Worm (Caenorhabditis elegans) whole organism, late embryonic: Measurements from ENCODE around the gene C27F2.9.

Source experiments
- C38D4.7 ChIP-seq: fragments of 200-800 bp; sonication (Bioruptor generic); optimal IDR thresholded peaks from 2 replicates; lab custom pipeline; 2018; ENCODE audit warnings: mild to moderate bottlenecking, missing genetic modification characterization, moderate library complexity, missing compliant biosample characterization
- K02D7.2 ChIP-seq: sonication (generic microtip); optimal IDR thresholded peaks from 2 replicates; lab custom pipeline; 2017; ENCODE audit warnings: mild to moderate bottlenecking, missing genetic modification characterization, missing compliant biosample characterization
- T23F11.4 ChIP-seq: fragments of 200-800 bp; sonication (Bioruptor generic); optimal IDR thresholded peaks from 2 replicates; lab custom pipeline; 2018; ENCODE audit warnings: mild to moderate bottlenecking, missing genetic modification characterization, missing compliant biosample characterization
- Y22D7AL.16 ChIP-seq: sonication (generic microtip); optimal IDR thresholded peaks from 2 replicates; lab custom pipeline; 2016; ENCODE audit warnings: missing genetic modification characterization, missing compliant biosample characterization
- ahr-1 ChIP-seq: sonication (generic microtip); optimal IDR thresholded peaks from 2 replicates; lab custom pipeline; 2016; ENCODE audit warnings: missing genetic modification characterization, missing compliant biosample characterization
- ceh-14 ChIP-seq: sonication (generic microtip); optimal IDR thresholded peaks from 2 replicates; lab custom pipeline; 2016; ENCODE audit warnings: missing genotype, missing genetic modification characterization, missing compliant biosample characterization
- ceh-18 ChIP-seq: sonication (generic microtip); optimal IDR thresholded peaks from 2 replicates; lab custom pipeline; 2016; ENCODE audit warnings: missing genetic modification characterization, missing compliant biosample characterization
- ceh-2 ChIP-seq: sonication (generic microtip); optimal IDR thresholded peaks from 2 replicates; lab custom pipeline; 2016; ENCODE audit warnings: missing genotype, missing genetic modification characterization, missing compliant biosample characterization
- ceh-24 ChIP-seq: sonication (generic microtip); optimal IDR thresholded peaks from 2 replicates; lab custom pipeline; 2016; ENCODE audit warnings: mild to moderate bottlenecking, missing genetic modification characterization, missing compliant biosample characterization
- ceh-31 ChIP-seq: sonication (generic microtip); optimal IDR thresholded peaks from 2 replicates; lab custom pipeline; 2016; ENCODE audit warnings: missing genetic modification characterization, missing compliant biosample characterization
- ceh-48 ChIP-seq: sonication (generic microtip); optimal IDR thresholded peaks from 2 replicates; lab custom pipeline; 2016; ENCODE audit warnings: missing genetic modification characterization, inconsistent platforms, missing compliant biosample characterization
- ceh-6 ChIP-seq: fragments of 200-800 bp; sonication (Bioruptor generic); optimal IDR thresholded peaks from 2 replicates; lab custom pipeline; 2018; ENCODE audit warnings: mild to moderate bottlenecking, missing genetic modification characterization, missing compliant biosample characterization
- elt-2 ChIP-seq: sonication (generic microtip); optimal IDR thresholded peaks from 2 replicates; lab custom pipeline; 2016; ENCODE audit warnings: missing genetic modification reagents, missing genetic modification characterization, missing compliant biosample characterization
- elt-4 ChIP-seq: sonication (generic microtip); optimal IDR thresholded peaks from 2 replicates; lab custom pipeline; 2016; ENCODE audit warnings: missing genetic modification characterization, missing compliant biosample characterization
- ets-4 ChIP-seq: sonication (generic microtip); optimal IDR thresholded peaks from 2 replicates; lab custom pipeline; 2016; ENCODE audit warnings: missing genetic modification characterization, missing compliant biosample characterization
- fax-1 ChIP-seq: sonication (generic microtip); optimal IDR thresholded peaks from 2 replicates; lab custom pipeline; 2016; ENCODE audit warnings: missing genotype, missing genetic modification characterization, missing compliant biosample characterization
- fkh-10 ChIP-seq: fragments of 150-350 bp; optimal IDR thresholded peaks from 2 replicates; lab custom pipeline; 2014; ENCODE audit warnings: missing biosample characterization, missing genetic modification reagents, missing genetic modification characterization
- gmeb-2 ChIP-seq: sonication (generic microtip); optimal IDR thresholded peaks from 2 replicates; lab custom pipeline; 2016; ENCODE audit warnings: missing genetic modification characterization, inconsistent platforms, missing compliant biosample characterization
- hlh-6 ChIP-seq: sonication (generic microtip); optimal IDR thresholded peaks from 2 replicates; lab custom pipeline; 2016; ENCODE audit warnings: missing genotype, missing genetic modification characterization, missing compliant biosample characterization
- hlh-8 ChIP-seq: sonication (generic microtip); optimal IDR thresholded peaks from 2 replicates; lab custom pipeline; 2016; ENCODE audit warnings: missing genotype, missing genetic modification characterization, missing compliant biosample characterization
- lin-11 ChIP-seq: fragments of 200-800 bp; sonication (Bioruptor generic); optimal IDR thresholded peaks from 2 replicates; lab custom pipeline; 2018; ENCODE audit warnings: mild to moderate bottlenecking, missing genetic modification characterization, missing compliant biosample characterization
- madf-2 ChIP-seq: sonication (generic microtip); optimal IDR thresholded peaks from 2 replicates; lab custom pipeline; 2017; ENCODE audit warnings: missing genetic modification characterization, missing compliant biosample characterization
- mec-3 ChIP-seq: sonication (generic microtip); optimal IDR thresholded peaks from 2 replicates; lab custom pipeline; 2016; ENCODE audit warnings: borderline replicate concordance, missing genetic modification characterization, missing compliant biosample characterization
- nfya-1 ChIP-seq: sonication (generic microtip); optimal IDR thresholded peaks from 2 replicates; lab custom pipeline; 2017; ENCODE audit warnings: missing genetic modification characterization, mild to moderate bottlenecking, missing compliant biosample characterization, antibody characterized with exemption, moderate library complexity
- nhr-11 ChIP-seq: fragments of 150-350 bp; optimal IDR thresholded peaks from 2 replicates; lab custom pipeline; 2014; ENCODE audit warnings: missing biosample characterization, missing genetic modification characterization
- nhr-232 ChIP-seq: sonication (generic microtip); optimal IDR thresholded peaks from 2 replicates; lab custom pipeline; 2016; ENCODE audit warnings: missing genetic modification characterization, missing compliant biosample characterization
- npax-4 ChIP-seq: sonication (generic microtip); optimal IDR thresholded peaks from 2 replicates; lab custom pipeline; 2016; ENCODE audit warnings: missing genetic modification characterization, missing compliant biosample characterization
- pag-3 ChIP-seq: sonication (generic microtip); optimal IDR thresholded peaks from 2 replicates; lab custom pipeline; 2016; ENCODE audit warnings: missing compliant biosample characterization, missing genetic modification characterization, borderline replicate concordance
- pat-9 ChIP-seq: fragments of 200-800 bp; sonication (Bioruptor generic); optimal IDR thresholded peaks from 2 replicates; lab custom pipeline; 2018; ENCODE audit warnings: mild to moderate bottlenecking, missing genetic modification characterization, moderate library complexity, missing compliant biosample characterization
- pax-1 ChIP-seq: fragments of 150-350 bp; optimal IDR thresholded peaks from 2 replicates; lab custom pipeline; 2014; ENCODE audit warnings: missing biosample characterization, missing genetic modification characterization
- pha-2 ChIP-seq: sonication (generic microtip); optimal IDR thresholded peaks from 2 replicates; lab custom pipeline; 2017; ENCODE audit warnings: mild to moderate bottlenecking, missing genetic modification characterization, missing compliant biosample characterization
- ref-2 ChIP-seq: sonication (generic microtip); optimal IDR thresholded peaks from 2 replicates; lab custom pipeline; 2016; ENCODE audit warnings: missing genetic modification characterization, missing compliant biosample characterization
- sdc-2 ChIP-seq: sonication (generic microtip); optimal IDR thresholded peaks from 2 replicates; lab custom pipeline; 2016; ENCODE audit warnings: missing genotype, missing genetic modification characterization, missing compliant biosample characterization
- tbx-7 ChIP-seq: sonication (generic microtip); optimal IDR thresholded peaks from 2 replicates; lab custom pipeline; 2016; ENCODE audit warnings: missing genotype, missing genetic modification characterization, missing compliant biosample characterization
- unc-3 ChIP-seq, 2 experiments: fragments of 200-800 bp in 1 of 2; sonication (Bioruptor generic) in 1 of 2; sonication (generic microtip) in 1 of 2; conservative IDR thresholded peaks in 1 of 2; optimal IDR thresholded peaks in 1 of 2; 2 replicates each; pipeline versions ENCODE4 v1.3.6 to Lab custom; 2016 to 2022; ENCODE audit warnings: missing compliant biosample characterization in 2 of 2, missing genetic modification characterization in 2 of 2, missing genetic modification reagents in 1 of 2
- unc-55 ChIP-seq: sonication (generic microtip); optimal IDR thresholded peaks from 2 replicates; lab custom pipeline; 2017; ENCODE audit warnings: missing biosample characterization, missing genetic modification reagents, missing genetic modification characterization
- unc-86 ChIP-seq: sonication (generic microtip); optimal IDR thresholded peaks from 2 replicates; lab custom pipeline; 2016; ENCODE audit warnings: missing genetic modification characterization, missing compliant biosample characterization

The C27F2.9 gene

ce11 chrIII:4947352-4947751, 15.5 kb downstream of the C27F2.9 start (continued):
- TF ChIP-seq elt-4 (tag; lab: Kevin White, UChicago) (no peak), ref-2 (peak; percentile 80), T23F11.4 (peak; percentile 32), pag-3 (no peak), ceh-6 (GFP tag; lab: Kevin White, UChicago) (peak; percentile 2), lin-11 (tag; lab: Kevin White, UChicago) (no peak), ceh-24 (tag; lab: Kevin White, UChicago) (no peak), tbx-7 (no peak), sdc-2 (tag; lab: Kevin White, UChicago) (peak; percentile 55), ceh-18 (peak; percentile 24), K02D7.2 (tag; lab: Kevin White, UChicago) (peak; percentile 37), nhr-232 (tag; lab: Kevin White, UChicago) (peak; percentile 9), pax-1 (tag; lab: Kevin White, UChicago) (no peak), ceh-14 (tag; lab: Kevin White, UChicago) (peak; percentile 66), unc-3 (GFP tag; conservative IDR thresholded peaks at IDR 0.05; lab: Robert Waterston, UW) (no peak), unc-3 (tag; optimal IDR thresholded peaks at IDR 0.05; lab: Kevin White, UChicago) (no peak)

ce11 chrIII:4944213-4944612, 18.6 kb downstream of the C27F2.9 start, which contains the start of gene ntl-9:
TSS of gene ntl-9 (plus strand) at chrIII:4944513.
- TF ChIP-seq ets-4 (no peak), pha-2 (tag; lab: Kevin White, UChicago) (no peak), elt-2 (no peak), npax-4 (tag; lab: Kevin White, UChicago) (no peak)
- TF ChIP-seq, all 69 proteins: peak for 0

- TF ChIP-seq ceh-24 (tag; lab: Kevin White, UChicago) = no peak
- TF ChIP-seq ceh-48 (tag; lab: Kevin White, UChicago) = no peak
- no peak for TF ChIP-seq pha-2 (tag; lab: Kevin White, UChicago)
- no peak for TF ChIP-seq gmeb-2 (tag; lab: Kevin White, UChicago)
- no peak for TF ChIP-seq nfya-1 (tag; lab: Kevin White, UChicago)
- TF ChIP-seq mec-3 = no peak
- no peak for TF ChIP-seq ceh-31 (tag; lab: Kevin White, UChicago)
- TF ChIP-seq npax-4 (tag; lab: Kevin White, UChicago) = no peak
- no peak for TF ChIP-seq nhr-232 (tag; lab: Kevin White, UChicago)
Measured at ce11 chrIII:4939267-4939666, 23.6 kb downstream of the C27F2.9 start, which contains the start of gene rpb-2. TSS of gene rpb-2 (plus strand) at chrIII:4939567.

ce11 chrIII:4937022-4937421, 25.8 kb downstream of the C27F2.9 start, which contains the start of gene fsn-1:
TSS of gene fsn-1 (plus strand) at chrIII:4937322.
- TF ChIP-seq lin-11 (tag; lab: Kevin White, UChicago) (no peak), nfya-1 (tag; lab: Kevin White, UChicago) (no peak), madf-2 (tag; lab: Kevin White, UChicago) (no peak), Y22D7AL.16 (no peak), ceh-2 (tag; lab: Kevin White, UChicago) (no peak), fax-1 (tag; lab: Kevin White, UChicago) (no peak), C38D4.7 (no peak), fkh-10 (no peak), nhr-11 (tag; lab: Kevin White, UChicago) (no peak), hlh-6 (no peak), ceh-18 (no peak), ahr-1 (tag; lab: Kevin White, UChicago) (no peak), ceh-48 (tag; lab: Kevin White, UChicago) (no peak), K02D7.2 (tag; lab: Kevin White, UChicago) (no peak), pat-9 (tag; lab: Kevin White, UChicago) (no peak), unc-55 (no peak), hlh-8 (no peak), unc-86 (tag; lab: Kevin White, UChicago) (no peak)
